Fruit fly (Drosophila melanogaster): ENCODE data around the gene ltl.

Gene ltl

dm6 chr3L:7521847-7522246 is 3.0 kb downstream of the ltl start (continued):
- TF ChIP-seq CG3726 (GFP tag; IDR thresholded peaks at IDR 0.05) (no peak), CG8924 (tag; optimal IDR thresholded peaks at IDR 0.05) (peak; percentile 41), fd96Cb (tag; optimal IDR thresholded peaks at IDR 0.05) (peak; percentile 63), CG1832 (GFP tag; optimal IDR thresholded peaks at IDR 0.05) (no peak), HLH4C (GFP tag; IDR thresholded peaks at IDR 0.05; ENCODE audit: partially characterized antibody) (no peak), odd (GFP tag; optimal IDR thresholded peaks at IDR 0.05) (no peak), CG30403 (GFP tag; optimal IDR thresholded peaks at IDR 0.05) (peak; percentile 22), CG34224 (GFP tag; IDR thresholded peaks at IDR 0.05; ENCODE audit: partially characterized antibody) (no peak), CG16813 (GFP tag; IDR thresholded peaks at IDR 0.05; ENCODE audit: partially characterized antibody) (no peak), lov (optimal IDR thresholded peaks at IDR 0.05) (no peak), lov (GFP tag; IDR thresholded peaks at IDR 0.05) (no peak), Opbp (GFP tag; IDR thresholded peaks at IDR 0.05; ENCODE audit: partially characterized antibody) (no peak), CG18476 (GFP tag; optimal IDR thresholded peaks at IDR 0.05) (no peak), crp (GFP tag; optimal IDR thresholded peaks at IDR 0.05) (no peak), NK7.1 (GFP tag; optimal IDR thresholded peaks at IDR 0.05) (no peak), ara (GFP tag; IDR thresholded peaks at IDR 0.05) (no peak), CG2199 (GFP tag; IDR thresholded peaks at IDR 0.05) (0 out of 3 replicates have a peak, but pooled peaks have one; percentile 24), CG13296 (GFP tag; optimal IDR thresholded peaks at IDR 0.05) (no peak), sc (optimal IDR thresholded peaks at IDR 0.05) (no peak), sc (GFP tag; optimal IDR thresholded peaks at IDR 0.05) (peak; percentile 39), HLH3B (GFP tag; IDR thresholded peaks at IDR 0.05) (peak; percentile 11; the same call in 1 of the 2 replicates), Fer2 (tag; optimal IDR thresholded peaks at IDR 0.05) (no peak), abd-A (tag; optimal IDR thresholded peaks at IDR 0.05) (no peak), Atf3 (GFP tag; optimal IDR thresholded peaks at IDR 0.05) (no peak), CG11085 (GFP tag; IDR thresholded peaks at IDR 0.05) (no peak), fd3F (GFP tag; optimal IDR thresholded peaks at IDR 0.05) (no peak), CG42726 (GFP tag; IDR thresholded peaks at IDR 0.05; ENCODE audit: partially characterized antibody) (no peak), dati (GFP tag; IDR thresholded peaks at IDR 0.05) (no peak), CG6765 (GFP tag; optimal IDR thresholded peaks at IDR 0.05) (no peak), CG30431 (GFP tag; optimal IDR thresholded peaks at IDR 0.05) (peak; percentile 31), gsb-n (tag; optimal IDR thresholded peaks at IDR 0.05) (no peak), Vsx1 (GFP tag; optimal IDR thresholded peaks at IDR 0.05) (no peak), kay (GFP tag; optimal IDR thresholded peaks at IDR 0.05) (no peak), prd (optimal IDR thresholded peaks at IDR 0.05) (no peak), prd (GFP tag; IDR thresholded peaks at IDR 0.05) (peak; percentile 75), Gsc (GFP tag; IDR thresholded peaks at IDR 0.05) (no peak), bcd (GFP tag; optimal IDR thresholded peaks at IDR 0.05) (peak; percentile 40), rib (GFP tag; IDR thresholded peaks at IDR 0.05) (no peak), BtbVII (GFP tag; optimal IDR thresholded peaks at IDR 0.05) (no peak), Xbp1 (GFP tag; optimal IDR thresholded peaks at IDR 0.05) (peak; percentile 23), gcm2 (GFP tag; optimal IDR thresholded peaks at IDR 0.05) (no peak), NFAT (GFP tag; IDR thresholded peaks at IDR 0.05) (no peak), CG17361 (GFP tag; IDR thresholded peaks at IDR 0.05) (no peak), CG16779 (GFP tag; IDR thresholded peaks at IDR 0.05) (no peak), zen2 (GFP tag; IDR thresholded peaks at IDR 0.05; ENCODE audit: partially characterized antibody) (no peak), CG10431 (GFP tag; optimal IDR thresholded peaks at IDR 0.05) (no peak), Six4 (GFP tag; optimal IDR thresholded peaks at IDR 0.05) (no peak), sim (GFP tag; IDR thresholded peaks at IDR 0.05) (no peak), Rfx (GFP tag; IDR thresholded peaks at IDR 0.05) (peak; percentile 40; the same call in 1 of the 2 replicates), esg (GFP tag; conservative IDR thresholded peaks at IDR 0.05) (0 out of 2 replicates have a peak, but pooled peaks have one; percentile 21), CG6854 (GFP tag; optimal IDR thresholded peaks at IDR 0.05) (no peak), crc (GFP tag; optimal IDR thresholded peaks at IDR 0.05) (no peak)
